Worm (Caenorhabditis elegans): ENCODE results near the gene syg-2.

syg-2 gene

DNA sequence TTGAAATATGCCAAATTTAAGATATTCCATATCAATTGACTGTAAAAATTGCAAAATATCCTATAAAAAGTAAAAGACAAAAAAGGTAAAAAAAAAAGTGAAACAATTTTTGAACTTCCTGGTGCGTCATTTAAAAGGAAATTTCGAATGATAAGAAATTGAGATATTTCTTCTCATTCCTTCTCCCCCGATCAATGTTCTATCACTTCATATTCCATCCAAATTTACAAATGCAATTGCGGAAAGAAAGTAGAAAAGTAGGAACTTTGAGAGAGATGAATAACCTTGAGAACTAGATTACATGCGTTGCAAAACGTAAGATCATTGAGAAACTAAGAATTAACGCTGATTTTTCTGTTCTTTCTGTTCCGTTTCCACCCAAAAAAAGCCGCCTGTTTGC, 54.8 kb downstream of the syg-2 start:
- no peak for TF ChIP-seq elt-1 (tag; optimal IDR thresholded peaks at IDR 0.05; ENCODE audit: borderline replicate concordance, insufficient read depth)
- TF ChIP-seq ces-1 (GFP tag; optimal IDR thresholded peaks at IDR 0.05), result no peak
- TF ChIP-seq nhr-2 (tag; optimal IDR thresholded peaks at IDR 0.05), result no peak
- no peak for TF ChIP-seq blmp-1 (tag; optimal IDR thresholded peaks at IDR 0.05)
- TF ChIP-seq unc-39 (tag; optimal IDR thresholded peaks at IDR 0.05), result no peak
- no peak for TF ChIP-seq lsy-2 (tag; optimal IDR thresholded peaks at IDR 0.05)
- no peak for TF ChIP-seq snpc-4 (tag; optimal IDR thresholded peaks at IDR 0.05)
- no peak for TF ChIP-seq drap-1 (GFP tag; optimal IDR thresholded peaks at IDR 0.05)
- no peak for TF ChIP-seq tbx-8 (GFP tag; optimal IDR thresholded peaks at IDR 0.05)
- no peak for TF ChIP-seq M03D4.4 (tag; optimal IDR thresholded peaks at IDR 0.05)
- no peak for TF ChIP-seq flh-1 (GFP tag; optimal IDR thresholded peaks at IDR 0.05)
- TF ChIP-seq sptf-1 (tag; optimal IDR thresholded peaks at IDR 0.05), result no peak
- no peak for TF ChIP-seq lin-32 (GFP tag; optimal IDR thresholded peaks at IDR 0.05)
- no peak for TF ChIP-seq ceh-39 (tag; optimal IDR thresholded peaks at IDR 0.05)
- TF ChIP-seq ceh-43 (GFP tag; optimal IDR thresholded peaks at IDR 0.05), result no peak
- TF ChIP-seq mab-5 (tag; optimal IDR thresholded peaks at IDR 0.05), result no peak
- no peak for TF ChIP-seq bed-3 (GFP tag; optimal IDR thresholded peaks at IDR 0.05)

DNA sequence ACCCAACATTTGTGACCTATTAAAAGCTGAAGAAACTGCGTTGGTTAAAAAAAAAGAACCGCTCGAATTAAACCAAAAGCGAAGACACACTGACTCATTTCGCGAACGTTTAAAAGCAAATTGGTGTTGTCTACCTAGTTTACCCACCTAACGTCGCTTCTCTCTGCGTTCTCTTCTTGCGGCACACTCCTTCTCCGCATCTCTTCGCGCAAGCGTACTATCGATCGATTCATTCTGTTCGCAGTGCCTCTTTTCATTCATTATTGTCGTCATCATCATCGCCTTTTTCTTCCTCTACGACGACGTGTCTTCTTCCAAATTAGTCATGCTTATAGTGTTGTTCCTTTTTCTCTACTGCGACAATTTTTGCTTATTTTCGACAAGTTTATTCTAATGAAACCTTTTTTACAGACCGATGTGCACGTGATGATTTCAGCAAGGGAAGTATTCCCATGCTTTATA, 56.4 kb downstream of the syg-2 start, which contains the start of gene atrn-1:
atrn-1 (plus strand) TSS at position 412 of the 462 bp plus-strand sequence.
- TF ChIP-seq unc-62 (GFP tag; optimal IDR thresholded peaks at IDR 0.05) (no peak), mep-1 (tag; optimal IDR thresholded peaks at IDR 0.05) (no peak), ham-2 (GFP tag; optimal IDR thresholded peaks at IDR 0.05) (peak; percentile 16), M03D4.4 (tag; optimal IDR thresholded peaks at IDR 0.05) (no peak), lin-32 (GFP tag; optimal IDR thresholded peaks at IDR 0.05) (no peak), nhr-237 (tag; optimal IDR thresholded peaks at IDR 0.05) (no peak)

All from whole organism, mixed stage, embryonic.